Fruit fly (Drosophila melanogaster) whole organism, embryonic: ENCODE measurements around the gene CG43813.
A peak's percentile ranks its signal among the peaks of the same experiment; 100 is the strongest.

ENCODE experiments used
- Aef1 ChIP-seq: fragments of 200-800 bp; sonication (Bioruptor generic); IDR thresholded peaks from 3 replicates; pipeline ENCODE4 v1.3.6; 2022; ENCODE audit warnings: missing biosample characterization, missing genetic modification characterization
- B-H1 ChIP-seq: fragments of 200-800 bp; sonication (Bioruptor generic); IDR thresholded peaks from 3 replicates; pipeline ENCODE4 v1.3.6; 2022; ENCODE audit warnings: missing biosample characterization, missing genetic modification characterization
- Blimp-1 ChIP-seq: fragments of 200-800 bp; sonication (Bioruptor generic); optimal IDR thresholded peaks from 3 replicates; lab custom pipeline; 2018; ENCODE audit warnings: missing biosample characterization, missing genetic modification characterization, mild to moderate bottlenecking, moderate library complexity, missing genetic modification reagents
- CG12769 ChIP-seq: fragments of 200-800 bp; sonication (Bioruptor generic); optimal IDR thresholded peaks from 2 replicates; lab custom pipeline; 2019; ENCODE audit warnings: missing biosample characterization, mild to moderate bottlenecking, missing genetic modification characterization, moderate library complexity
- CG13894 ChIP-seq: fragments of 200-800 bp; sonication (Bioruptor generic); optimal IDR thresholded peaks from 3 replicates; lab custom pipeline; 2018; ENCODE audit warnings: missing biosample characterization, mild to moderate bottlenecking, missing genetic modification characterization, moderate library complexity
- CG17186 ChIP-seq: fragments of 200-800 bp; sonication (Bioruptor generic); optimal IDR thresholded peaks from 3 replicates; lab custom pipeline; 2017; ENCODE audit warnings: missing biosample characterization, missing genetic modification reagents, missing genetic modification characterization
- CG17328 ChIP-seq: fragments of 200-800 bp; sonication (Bioruptor generic); IDR thresholded peaks from 2 replicates; pipeline ENCODE4 v1.3.6; 2022; ENCODE audit warnings: missing biosample characterization, missing genetic modification characterization
- CG18262 ChIP-seq: fragments of 200-800 bp; optimal IDR thresholded peaks from 3 replicates; lab custom pipeline; 2019; ENCODE audit warnings: missing biosample characterization, mild to moderate bottlenecking, missing genetic modification characterization, moderate library complexity
- CG18599 ChIP-seq: fragments of 200-800 bp; sonication (Bioruptor generic); optimal IDR thresholded peaks from 3 replicates; lab custom pipeline; 2017; ENCODE audit warnings: missing biosample characterization, missing genetic modification characterization, mild to moderate bottlenecking, moderate library complexity, missing genetic modification reagents
- CG18619 ChIP-seq: fragments of 200-800 bp; sonication (Bioruptor generic); optimal IDR thresholded peaks from 3 replicates; lab custom pipeline; 2017; ENCODE audit warnings: missing biosample characterization, mild to moderate bottlenecking, missing genetic modification characterization
- CG2120 ChIP-seq: fragments of 200-800 bp; sonication (Bioruptor generic); optimal IDR thresholded peaks from 3 replicates; lab custom pipeline; 2016; ENCODE audit warnings: missing biosample characterization, missing genetic modification characterization
- CG30403 ChIP-seq: fragments of 200-800 bp; sonication (Bioruptor generic); optimal IDR thresholded peaks from 3 replicates; lab custom pipeline; 2016; ENCODE audit warnings: missing biosample characterization, missing genetic modification characterization
- CG31388 ChIP-seq: fragments of 200-800 bp; sonication (Bioruptor generic); optimal IDR thresholded peaks from 2 replicates; lab custom pipeline; 2016; ENCODE audit warnings: missing biosample characterization, missing genetic modification characterization
- CG3726 ChIP-seq: fragments of 200-800 bp; sonication (Bioruptor generic); IDR thresholded peaks from 3 replicates; pipeline ENCODE4, ENCODE4 v1.3.6; 2022; ENCODE audit warnings: missing biosample characterization, missing genetic modification characterization
- CG3838 ChIP-seq: fragments of 200-800 bp; sonication (Bioruptor generic); optimal IDR thresholded peaks from 3 replicates; lab custom pipeline; 2016; ENCODE audit warnings: missing biosample characterization, missing genetic modification characterization
- CG4328 ChIP-seq: fragments of 200-800 bp; sonication (Bioruptor generic); optimal IDR thresholded peaks from 3 replicates; lab custom pipeline; 2017; ENCODE audit warnings: missing biosample characterization, missing genetic modification reagents, missing genetic modification characterization
- CG4404 ChIP-seq: fragments of 200-800 bp; sonication (Bioruptor generic); IDR thresholded peaks from 2 replicates; pipeline ENCODE4 v1.3.6; 2022; ENCODE audit warnings: missing biosample characterization, missing genetic modification characterization
- CG5953 ChIP-seq: fragments of 200-800 bp; sonication (Bioruptor generic); IDR thresholded peaks from 2 replicates; pipeline ENCODE4 v1.3.6; 2022; ENCODE audit warnings: missing biosample characterization, missing genetic modification characterization
- CG6654 ChIP-seq: fragments of 200-800 bp; sonication (Bioruptor generic); optimal IDR thresholded peaks from 2 replicates; lab custom pipeline; 2017; ENCODE audit warnings: missing biosample characterization, mild to moderate bottlenecking, missing genetic modification characterization
- CG7372 ChIP-seq: fragments of 200-800 bp; sonication (Bioruptor generic); IDR thresholded peaks from 2 replicates; pipeline ENCODE4 v1.3.6; 2022; ENCODE audit warnings: missing biosample characterization, missing genetic modification characterization
- CG7786 ChIP-seq: fragments of 200-800 bp; sonication (Bioruptor generic); optimal IDR thresholded peaks from 2 replicates; lab custom pipeline; 2016; ENCODE audit warnings: missing biosample characterization, missing genetic modification characterization
- CG9215 ChIP-seq: fragments of 200-800 bp; sonication (Bioruptor generic); IDR thresholded peaks from 2 replicates; pipeline ENCODE4 v1.3.6; 2022; ENCODE audit warnings: missing biosample characterization, missing genetic modification characterization
- CTCF ChIP-seq: fragments of 200-800 bp; sonication (Bioruptor generic); optimal IDR thresholded peaks from 2 replicates; lab custom pipeline; 2017; ENCODE audit warnings: missing biosample characterization, mild to moderate bottlenecking, missing genetic modification characterization, moderate library complexity
- Chrac-16 ChIP-seq: fragments of 200-800 bp; sonication (Bioruptor generic); optimal IDR thresholded peaks from 3 replicates; lab custom pipeline; 2016; ENCODE audit warnings: missing biosample characterization, missing genetic modification characterization
- Dip3 ChIP-seq: fragments of 200-800 bp; sonication (Bioruptor generic); optimal IDR thresholded peaks from 3 replicates; lab custom pipeline; 2016; ENCODE audit warnings: missing biosample characterization, missing genetic modification characterization
- Dref ChIP-seq: fragments of 200-800 bp; sonication (Bioruptor generic); IDR thresholded peaks from 2 replicates; pipeline ENCODE4 v1.3.6; 2022; ENCODE audit warnings: missing biosample characterization, missing genetic modification characterization
- ERR ChIP-seq: fragments of 200-800 bp; sonication (Bioruptor generic); optimal IDR thresholded peaks from 2 replicates; lab custom pipeline; 2016; ENCODE audit warnings: missing biosample characterization, missing genetic modification characterization
- Hey ChIP-seq: fragments of 200-800 bp; sonication (Bioruptor generic); optimal IDR thresholded peaks from 3 replicates; lab custom pipeline; 2018; ENCODE audit warnings: missing biosample characterization, mild to moderate bottlenecking, missing genetic modification characterization
- Hr3 ChIP-seq: fragments of 200-800 bp; sonication (Bioruptor generic); optimal IDR thresholded peaks from 3 replicates; lab custom pipeline; 2016; ENCODE audit warnings: missing biosample characterization, missing genetic modification characterization
- Med ChIP-seq: fragments of 200-800 bp; sonication (Bioruptor generic); peaks from one replicate; lab custom pipeline; 2016; ENCODE audit warnings: missing biosample characterization, missing genetic modification characterization, mild to moderate bottlenecking, inconsistent platforms, moderate library complexity
- Ravus ChIP-seq: fragments of 200-800 bp; sonication (Bioruptor generic); IDR thresholded peaks from 2 replicates; pipeline ENCODE4 v1.3.6; 2022; ENCODE audit warnings: missing biosample characterization, missing genetic modification characterization
- Scr ChIP-seq: fragments of 200-800 bp; sonication (Bioruptor generic); IDR thresholded peaks from 2 replicates; pipeline ENCODE4 v1.3.6; 2022; ENCODE audit warnings: missing biosample characterization, missing genetic modification characterization; ENCODE audit not compliant: partially characterized antibody
- Sry-δ ChIP-seq: fragments of 200-800 bp; sonication (Bioruptor generic); optimal IDR thresholded peaks from 2 replicates; lab custom pipeline; 2016; ENCODE audit warnings: missing biosample characterization, missing genetic modification characterization
- amos ChIP-seq: fragments of 200-800 bp; sonication (Bioruptor generic); IDR thresholded peaks from 2 replicates; pipeline ENCODE4 v1.3.6; 2022; ENCODE audit warnings: missing biosample characterization, missing genetic modification characterization; ENCODE audit not compliant: partially characterized antibody
- ap ChIP-seq: fragments of 200-800 bp; sonication (Bioruptor generic); IDR thresholded peaks from 2 replicates; pipeline ENCODE4 v1.3.6; 2022; ENCODE audit warnings: missing biosample characterization, missing genetic modification characterization
- dan ChIP-seq: fragments of 200-800 bp; sonication (Bioruptor generic); IDR thresholded peaks from 2 replicates; pipeline ENCODE4 v1.3.6; 2022; ENCODE audit warnings: missing biosample characterization, missing genetic modification characterization
- dati ChIP-seq: fragments of 200-800 bp; sonication (Bioruptor generic); IDR thresholded peaks from 2 replicates; pipeline ENCODE4 v1.3.6; 2022; ENCODE audit warnings: missing biosample characterization, missing genetic modification characterization
- emc ChIP-seq: fragments of 200-800 bp; sonication (Bioruptor generic); optimal IDR thresholded peaks from 2 replicates; lab custom pipeline; 2016; ENCODE audit warnings: missing biosample characterization, missing genetic modification characterization
- eve ChIP-seq, 2 experiments: fragments of >200 bp; optimal IDR thresholded peaks; 2 replicates each; lab custom pipeline; 2017; ENCODE audit warnings: missing biosample characterization in 2 of 2, missing genetic modification characterization in 2 of 2
- fru ChIP-seq: fragments of >200 bp; optimal IDR thresholded peaks from 2 replicates; lab custom pipeline; 2017
- gt ChIP-seq: fragments of 200-800 bp; sonication (Bioruptor generic); IDR thresholded peaks from 2 replicates; pipeline ENCODE4 v1.3.6; 2022; ENCODE audit warnings: missing biosample characterization, missing genetic modification characterization
- kni ChIP-seq: fragments of 200-800 bp; sonication (Bioruptor generic); optimal IDR thresholded peaks from 3 replicates; lab custom pipeline; 2017; ENCODE audit warnings: mild to moderate bottlenecking, missing biosample characterization, missing genetic modification reagents, missing genetic modification characterization
- lov ChIP-seq, 2 experiments: fragments of 200-800 bp in 1 of 2; fragments of >200 bp in 1 of 2; sonication (Bioruptor generic) in 1 of 2; IDR thresholded peaks in 1 of 2; optimal IDR thresholded peaks in 1 of 2; 2 replicates in 1 of 2; 3 replicates in 1 of 2; pipeline versions ENCODE4 v1.3.6 to Lab custom; 2017 to 2022; ENCODE audit warnings: missing biosample characterization in 1 of 2, missing genetic modification characterization in 1 of 2
- luna ChIP-seq: fragments of 200-800 bp; sonication (Bioruptor generic); optimal IDR thresholded peaks from 2 replicates; lab custom pipeline; 2016; ENCODE audit warnings: missing biosample characterization, missing genetic modification characterization
- mirr ChIP-seq: fragments of 200-800 bp; sonication (Bioruptor generic); optimal IDR thresholded peaks from 3 replicates; lab custom pipeline; 2018; ENCODE audit warnings: missing biosample characterization, mild to moderate bottlenecking, missing genetic modification characterization
- nmo ChIP-seq: fragments of 200-800 bp; sonication (Bioruptor generic); optimal IDR thresholded peaks from 2 replicates; lab custom pipeline; 2018; ENCODE audit warnings: missing biosample characterization, mild to moderate bottlenecking, missing genetic modification characterization, moderate library complexity
- pan ChIP-seq, 4 experiments: fragments of >200 bp in 3 of 4; fragments of 200-800 bp in 1 of 4; sonication (Bioruptor generic) in 1 of 4; optimal IDR thresholded peaks in 3 of 4; IDR thresholded peaks in 1 of 4; 2 replicates each; pipeline versions ENCODE4 v1.3.6 to Lab custom; 2017 to 2022; ENCODE audit warnings: missing biosample characterization in 2 of 4, missing genetic modification characterization in 2 of 4, mixed read lengths in 1 of 4
- sens-2 ChIP-seq: fragments of 200-800 bp; sonication (Bioruptor generic); IDR thresholded peaks from 2 replicates; pipeline ENCODE4 v1.3.6; 2022; ENCODE audit warnings: missing biosample characterization, missing genetic modification characterization
- sisA ChIP-seq: fragments of 200-800 bp; sonication (Bioruptor generic); IDR thresholded peaks from 2 replicates; pipeline ENCODE4 v1.3.6; 2022; ENCODE audit warnings: missing biosample characterization, missing genetic modification characterization
- slbo ChIP-seq: fragments of 200-800 bp; sonication (Bioruptor generic); IDR thresholded peaks from 2 replicates; pipeline ENCODE4 v1.3.6; 2022; ENCODE audit warnings: missing biosample characterization, missing genetic modification characterization
- ssp ChIP-seq: fragments of 200-800 bp; sonication (Bioruptor generic); IDR thresholded peaks from 2 replicates; pipeline ENCODE4 v1.3.6; 2022; ENCODE audit warnings: missing biosample characterization, missing genetic modification characterization
- tna ChIP-seq: fragments of 200-800 bp; sonication (Bioruptor generic); IDR thresholded peaks from 2 replicates; pipeline ENCODE4 v1.3.6; 2022; ENCODE audit warnings: missing biosample characterization, missing genetic modification characterization; ENCODE audit not compliant: partially characterized antibody
- wor ChIP-seq: fragments of 200-800 bp; sonication (Bioruptor generic); IDR thresholded peaks from 2 replicates; pipeline ENCODE4 v1.3.6; 2022; ENCODE audit warnings: missing biosample characterization, missing genetic modification characterization

CG43813 gene

DNA sequence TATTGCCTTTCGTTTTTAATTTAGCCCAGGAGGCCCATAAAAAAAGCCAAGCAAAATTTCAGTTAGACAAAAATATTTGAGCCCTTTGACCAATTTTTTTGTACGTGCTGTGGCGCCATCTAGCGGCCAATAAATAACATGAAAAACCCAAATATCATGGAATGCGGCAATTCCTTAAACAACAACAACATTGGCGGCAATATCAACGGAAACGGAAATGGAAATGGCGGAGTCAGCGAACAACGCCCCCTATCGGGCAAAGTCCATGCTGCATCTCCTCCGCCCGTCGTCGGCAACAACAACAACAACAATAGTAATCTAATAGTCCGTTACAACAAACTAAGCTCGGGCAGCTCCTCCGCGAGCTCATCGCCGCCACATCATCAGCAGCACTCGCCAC, 29.5 kb upstream of the CG43813 start (continued):
- no peak for TF ChIP-seq lov (optimal IDR thresholded peaks at IDR 0.05; lab: Kevin White, UChicago)
- no peak for TF ChIP-seq lov (GFP tag; IDR thresholded peaks at IDR 0.05; lab: Robert Waterston, UW)
- no peak for TF ChIP-seq wor (GFP tag; lab: Robert Waterston, UW)
- no peak for TF ChIP-seq tna (GFP tag; lab: Robert Waterston, UW)
- no peak for TF ChIP-seq B-H1
- no peak for TF ChIP-seq Hr3 (GFP tag; lab: Kevin White, UChicago)
- TF ChIP-seq CG2120 (GFP tag; lab: Kevin White, UChicago): no peak
- no peak for TF ChIP-seq luna
- TF ChIP-seq Dip3 (GFP tag; lab: Kevin White, UChicago): no peak
- no peak for TF ChIP-seq Hey
- TF ChIP-seq gt (GFP tag; lab: Robert Waterston, UW): no peak
- no peak for TF ChIP-seq pan (optimal IDR thresholded peaks at IDR 0.05; lab: Kevin White, UChicago)
- TF ChIP-seq pan (GFP tag; optimal IDR thresholded peaks at IDR 0.05 in 1 of 2, IDR thresholded peaks at IDR 0.05 in 1 of 2): no peak
- no peak for TF ChIP-seq CG12769 (tag; lab: Kevin White, UChicago)
- no peak for TF ChIP-seq CG18619 (GFP tag; lab: Kevin White, UChicago)
- TF ChIP-seq ssp (GFP tag; lab: Robert Waterston, UW): no peak
- no peak for TF ChIP-seq emc (GFP tag; lab: Kevin White, UChicago)
- TF ChIP-seq ERR (GFP tag; lab: Kevin White, UChicago): no peak
- no peak for TF ChIP-seq Ravus
- no peak for TF ChIP-seq dati
- no peak for TF ChIP-seq CG5953 (GFP tag; lab: Robert Waterston, UW)
- 0 out of 2 replicates have a peak, but pooled peaks have one; percentile 10 for TF ChIP-seq CG9215
- no peak for TF ChIP-seq Aef1 (GFP tag; lab: Robert Waterston, UW)
- TF ChIP-seq slbo (GFP tag; lab: Robert Waterston, UW): no peak
- TF ChIP-seq amos (GFP tag; lab: Robert Waterston, UW): no peak
- no peak for TF ChIP-seq Med (GFP tag; lab: Kevin White, UChicago)
- TF ChIP-seq CG18262 (tag; lab: Kevin White, UChicago): no peak
- no peak for TF ChIP-seq nmo
- TF ChIP-seq dan (GFP tag; lab: Robert Waterston, UW): no peak
- TF ChIP-seq CTCF (GFP tag; lab: Kevin White, UChicago): peak; percentile 86
- TF ChIP-seq CG3838 (GFP tag; lab: Kevin White, UChicago): no peak
- TF ChIP-seq mirr (GFP tag; lab: Kevin White, UChicago): no peak
- no peak for TF ChIP-seq CG31388 (GFP tag; lab: Kevin White, UChicago)
- TF ChIP-seq Sry-δ (GFP tag; lab: Kevin White, UChicago): no peak
- no peak for TF ChIP-seq kni
- TF ChIP-seq CG3726 (GFP tag; lab: Robert Waterston, UW): 0 out of 3 replicates have a peak, but pooled peaks have one; percentile 28
- no peak for TF ChIP-seq sens-2
- TF ChIP-seq fru (lab: Kevin White, UChicago): no peak
- no peak for TF ChIP-seq CG13894 (tag; lab: Kevin White, UChicago)
- TF ChIP-seq CG18599 (GFP tag; lab: Kevin White, UChicago): no peak
- TF ChIP-seq CG17328 (GFP tag; lab: Robert Waterston, UW): 0 out of 2 replicates have a peak, but pooled peaks have one; percentile 18
- TF ChIP-seq Chrac-16 (GFP tag; lab: Kevin White, UChicago): no peak
- no peak for TF ChIP-seq CG30403 (GFP tag; lab: Kevin White, UChicago)
- TF ChIP-seq CG7372 (GFP tag; lab: Robert Waterston, UW): no peak
- no peak for TF ChIP-seq eve (GFP tag; optimal IDR thresholded peaks at IDR 0.05; lab: Kevin White, UChicago)
- no peak for TF ChIP-seq CG6654
- no peak for TF ChIP-seq Dref (GFP tag; lab: Robert Waterston, UW)
- no peak for TF ChIP-seq ap (GFP tag; lab: Robert Waterston, UW)
- no peak for TF ChIP-seq sisA (GFP tag; lab: Robert Waterston, UW)
- no peak for TF ChIP-seq Blimp-1 (GFP tag; lab: Kevin White, UChicago)
- TF ChIP-seq CG4328 (GFP tag; lab: Kevin White, UChicago): no peak
- TF ChIP-seq CG4404 (GFP tag; lab: Robert Waterston, UW): no peak
- TF ChIP-seq CG17186 (GFP tag; lab: Kevin White, UChicago): no peak
- no peak for TF ChIP-seq CG7786 (GFP tag; lab: Kevin White, UChicago)
- TF ChIP-seq Scr (GFP tag; lab: Robert Waterston, UW): no peak
